Fruit fly (Drosophila melanogaster): ENCODE measurements around the gene CG3708.

DNA sequence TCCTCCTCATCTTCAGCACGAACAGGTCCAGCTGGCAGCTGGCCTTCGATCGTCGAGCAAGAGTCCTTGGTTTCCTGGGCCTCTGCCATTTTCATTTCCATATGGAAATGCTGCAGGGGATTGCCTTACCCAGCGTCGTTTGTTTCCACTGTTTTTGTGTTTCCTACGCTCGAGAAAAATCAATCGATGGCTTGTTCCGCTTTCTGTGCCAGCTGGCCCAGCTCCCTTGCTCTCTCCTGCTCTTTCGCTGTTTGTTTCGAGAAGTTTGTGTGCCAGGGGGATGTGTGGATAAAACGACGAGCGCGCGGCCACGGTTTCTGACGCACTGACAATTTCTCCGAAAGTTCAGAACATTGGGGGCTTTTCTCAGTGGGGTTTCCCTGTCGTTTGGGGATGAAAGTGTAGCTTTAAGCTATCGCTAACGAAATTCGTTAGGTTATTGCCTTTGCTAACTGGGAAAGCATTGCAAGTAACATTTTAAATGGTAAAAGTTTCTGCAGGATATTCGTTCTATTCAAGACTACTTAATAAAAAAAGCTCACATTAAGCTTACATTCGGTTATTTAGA, 15.6 kb upstream of the CG3708 start, which contains the start of gene CG3703:
- no peak for TF ChIP-seq Jra (GFP tag; optimal IDR thresholded peaks at IDR 0.05)
- no peak for TF ChIP-seq Abd-B (GFP tag; optimal IDR thresholded peaks at IDR 0.05)
- no peak for TF ChIP-seq pan (optimal IDR thresholded peaks at IDR 0.05)
